Fruit fly (Drosophila melanogaster) whole organism: ENCODE data around the gene JTBR.

Experiments
- Dll ChIP-seq: fragments of >200 bp; optimal IDR thresholded peaks from 2 replicates; lab custom pipeline; 2017
- EcR ChIP-seq, 2 experiments: fragments of >200 bp; optimal IDR thresholded peaks; 2 replicates each; lab custom pipeline; 2017; ENCODE audit warnings: missing biosample characterization in 2 of 2, missing genetic modification characterization in 2 of 2, missing genetic modification reagents in 2 of 2

DNA sequence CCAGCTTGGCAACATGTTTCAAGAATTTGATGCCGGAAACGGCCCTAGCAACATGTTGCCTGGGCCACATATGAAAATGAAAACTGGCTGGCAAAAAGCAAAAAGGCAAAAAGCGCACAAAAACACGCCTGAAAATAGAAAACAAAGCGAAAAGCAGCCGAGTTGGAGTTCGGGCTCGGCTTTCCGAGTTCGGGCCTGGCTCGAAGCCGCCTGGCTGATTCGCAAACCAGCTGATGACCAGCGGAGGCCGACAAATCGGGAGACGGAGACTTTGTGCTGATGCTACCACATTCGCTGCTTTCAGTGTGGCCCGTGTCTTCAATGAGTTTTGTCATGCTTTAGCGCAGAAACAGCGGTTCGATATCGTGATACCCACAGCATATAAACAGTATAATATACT lies 7.6 kb upstream of the JTBR start, which contains the start of gene GV1:
- TF ChIP-seq Dll (lab: Kevin White, UChicago) (no peak), EcR (GFP tag; optimal IDR thresholded peaks at IDR 0.05; lab: Kevin White, UChicago) (no peak)
